Worm (Caenorhabditis elegans) whole organism, L4 larva: ENCODE measurements around the gene fbl-1.

Experiments
- aha-1 ChIP-seq: fragments of 150-350 bp; peaks from one replicate; lab custom pipeline; 2014; ENCODE audit warnings: missing biosample characterization, missing genetic modification characterization
- ctbp-1 ChIP-seq: fragments of 200-800 bp; sonication (Bioruptor generic); IDR thresholded peaks from 2 replicates; pipeline ENCODE4 v1.3.6; 2022; ENCODE audit warnings: missing genetic modification reagents, missing genetic modification characterization, missing compliant biosample characterization
- daf-12 ChIP-seq: fragments of 150-350 bp; optimal IDR thresholded peaks from 2 replicates; lab custom pipeline; 2014; ENCODE audit warnings: missing biosample characterization, missing genetic modification reagents, missing genetic modification characterization
- fkh-10 ChIP-seq: fragments of 150-350 bp; optimal IDR thresholded peaks from 2 replicates; lab custom pipeline; 2014; ENCODE audit warnings: missing biosample characterization, missing genetic modification reagents, missing genetic modification characterization
- fos-1 ChIP-seq: fragments of 150-350 bp; optimal IDR thresholded peaks from 2 replicates; lab custom pipeline; 2014; ENCODE audit warnings: missing biosample characterization, missing genetic modification characterization
- jun-1 ChIP-seq: fragments of 150-350 bp; optimal IDR thresholded peaks from 2 replicates; lab custom pipeline; 2014; ENCODE audit warnings: missing biosample characterization, missing genetic modification reagents, missing genetic modification characterization
- mep-1 ChIP-seq: fragments of 150-350 bp; sonication (generic microtip); optimal IDR thresholded peaks from 3 replicates; lab custom pipeline; 2014; ENCODE audit warnings: missing biosample characterization, missing genetic modification characterization
- nhr-111 ChIP-seq: fragments of 200-800 bp; sonication (Bioruptor generic); optimal IDR thresholded peaks from 2 replicates; lab custom pipeline; 2018; ENCODE audit warnings: mild to moderate bottlenecking, missing genetic modification characterization, missing compliant biosample characterization
- nhr-25 ChIP-seq: sonication (generic microtip); optimal IDR thresholded peaks from 2 replicates; lab custom pipeline; 2017; ENCODE audit warnings: missing genetic modification characterization, mild to moderate bottlenecking, missing compliant biosample characterization, antibody characterized with exemption, moderate library complexity, borderline replicate concordance; ENCODE audit not compliant: insufficient read depth
- snpc-4 ChIP-seq: fragments of 150-350 bp; optimal IDR thresholded peaks from 2 replicates; lab custom pipeline; 2014; ENCODE audit warnings: missing biosample characterization, missing genetic modification characterization

- TF ChIP-seq fkh-10 (GFP tag; lab: Kevin White, UChicago) (no peak), snpc-4 (tag; lab: Kevin White, UChicago) (no peak), nhr-25 (tag; lab: Kevin White, UChicago) (no peak), ctbp-1 (no peak), fos-1 (tag; lab: Kevin White, UChicago) (no peak), jun-1 (tag; lab: Kevin White, UChicago) (no peak), daf-12 (tag; lab: Kevin White, UChicago) (no peak), nhr-111 (no peak), aha-1 (tag; lab: Kevin White, UChicago) (no peak), mep-1 (tag; lab: Kevin White, UChicago) (no peak)
These were observed 34.4 kb upstream of the fbl-1 start, which contains the start of gene ttr-9 for ce11 chrIV:9506251-9506650.
